Fruit fly (Drosophila melanogaster) whole organism, pupa: ENCODE data around the gene CG32192.

Source experiments
- CG10348 ChIP-seq: fragments of 200-800 bp; sonication (Bioruptor generic); IDR thresholded peaks from 2 replicates; pipeline ENCODE4 v1.3.6; 2022; ENCODE audit warnings: missing biosample characterization, missing genetic modification characterization
- CG12605 ChIP-seq: fragments of 200-800 bp; sonication (Bioruptor generic); IDR thresholded peaks from 2 replicates; pipeline ENCODE4 v1.3.6; 2022; ENCODE audit warnings: missing biosample characterization, missing genetic modification characterization
- CG13204 ChIP-seq: fragments of 200-800 bp; sonication (Bioruptor generic); optimal IDR thresholded peaks from 2 replicates; lab custom pipeline; 2018; ENCODE audit warnings: missing biosample characterization, mild to moderate bottlenecking, missing genetic modification characterization, moderate library complexity
- CG14655 ChIP-seq: fragments of 200-800 bp; sonication (Bioruptor generic); optimal IDR thresholded peaks from 3 replicates; lab custom pipeline; 2017; ENCODE audit warnings: mild to moderate bottlenecking, missing biosample characterization, missing genetic modification reagents, missing genetic modification characterization
- CG15710 ChIP-seq: fragments of 200-800 bp; sonication (Bioruptor generic); optimal IDR thresholded peaks from 2 replicates; lab custom pipeline; 2018; ENCODE audit warnings: missing biosample characterization, mild to moderate bottlenecking, missing genetic modification characterization, moderate library complexity
- CG17806 ChIP-seq: fragments of 200-800 bp; sonication (Bioruptor generic); optimal IDR thresholded peaks from 2 replicates; lab custom pipeline; 2018; ENCODE audit warnings: missing biosample characterization, mild to moderate bottlenecking, missing genetic modification characterization, moderate library complexity
- CG32121 ChIP-seq: fragments of 200-800 bp; sonication (Bioruptor generic); IDR thresholded peaks from 2 replicates; pipeline ENCODE4 v1.3.6; 2022; ENCODE audit warnings: missing biosample characterization, missing genetic modification characterization
- CG34367 ChIP-seq: fragments of 200-800 bp; sonication (Bioruptor generic); optimal IDR thresholded peaks from 2 replicates; lab custom pipeline; 2018; ENCODE audit warnings: missing biosample characterization, mild to moderate bottlenecking, missing genetic modification characterization
- CG4496 ChIP-seq: fragments of 200-800 bp; sonication (Bioruptor generic); IDR thresholded peaks from 3 replicates; pipeline ENCODE4 v1.3.6; 2022; ENCODE audit warnings: missing biosample characterization, missing genetic modification characterization
- CG8159 ChIP-seq: fragments of 200-800 bp; sonication (Bioruptor generic); optimal IDR thresholded peaks from 3 replicates; lab custom pipeline; 2018; ENCODE audit warnings: missing biosample characterization, mild to moderate bottlenecking, missing genetic modification characterization, moderate library complexity
- CG8301 ChIP-seq: fragments of 200-800 bp; sonication (Bioruptor generic); optimal IDR thresholded peaks from 2 replicates; lab custom pipeline; 2018; ENCODE audit warnings: missing biosample characterization, mild to moderate bottlenecking, missing genetic modification characterization
- CG9948 ChIP-seq: fragments of 200-800 bp; sonication (Bioruptor generic); optimal IDR thresholded peaks from 2 replicates; lab custom pipeline; 2018; ENCODE audit warnings: missing biosample characterization, mild to moderate bottlenecking, missing genetic modification characterization, moderate library complexity
- D1 ChIP-seq: fragments of 200-800 bp; sonication (Bioruptor generic); optimal IDR thresholded peaks from 2 replicates; lab custom pipeline; 2018; ENCODE audit warnings: missing biosample characterization, mild to moderate bottlenecking, missing genetic modification characterization, moderate library complexity
- EcR ChIP-seq: fragments of 200-800 bp; sonication (Bioruptor generic); optimal IDR thresholded peaks from 3 replicates; lab custom pipeline; 2019; ENCODE audit warnings: missing biosample characterization, missing genetic modification characterization, mild to moderate bottlenecking, moderate library complexity, missing genetic modification reagents
- Ets98B ChIP-seq: fragments of 200-800 bp; sonication (Bioruptor generic); IDR thresholded peaks from 2 replicates; pipeline ENCODE4 v1.3.6; 2022; ENCODE audit warnings: missing biosample characterization, missing genetic modification characterization
- Pif1A ChIP-seq: fragments of 200-800 bp; sonication (Bioruptor generic); optimal IDR thresholded peaks from 3 replicates; lab custom pipeline; 2016; ENCODE audit warnings: missing biosample characterization, missing genetic modification characterization
- Pif1B ChIP-seq: fragments of 200-800 bp; sonication (Bioruptor generic); optimal IDR thresholded peaks from 3 replicates; lab custom pipeline; 2016; ENCODE audit warnings: missing biosample characterization, missing genetic modification characterization
- Snoo ChIP-seq: fragments of 200-800 bp; sonication (Bioruptor generic); optimal IDR thresholded peaks from 3 replicates; lab custom pipeline; 2017; ENCODE audit warnings: missing biosample characterization, mild to moderate bottlenecking, missing genetic modification characterization, inconsistent platforms
- fd96Ca ChIP-seq: fragments of 200-800 bp; sonication (Bioruptor generic); IDR thresholded peaks from 3 replicates; pipeline ENCODE4 v1.3.6; 2022; ENCODE audit warnings: missing biosample characterization, missing genetic modification characterization
- gl ChIP-seq: fragments of 200-800 bp; sonication (Bioruptor generic); optimal IDR thresholded peaks from 2 replicates; lab custom pipeline; 2018; ENCODE audit warnings: missing biosample characterization, mild to moderate bottlenecking, missing genetic modification characterization
- rn ChIP-seq: fragments of 200-800 bp; sonication (Bioruptor generic); IDR thresholded peaks from 2 replicates; pipeline ENCODE4 v1.3.6; 2022; ENCODE audit warnings: missing biosample characterization, missing genetic modification characterization

The CG32192 gene

dm6 chr3L:18010418-18010883, 29.7 kb upstream of the CG32192 start:
- no peak for TF ChIP-seq CG10348 (GFP tag; lab: Robert Waterston, UW)
- peak; percentile 57 for TF ChIP-seq EcR

dm6 chr3L:18011715-18012512, 28.2 kb upstream of the CG32192 start:
- TF ChIP-seq Ets98B (peak; percentile 91), CG14655 (GFP tag; lab: Kevin White, UChicago) (peak; percentile 92), CG15710 (tag; lab: Kevin White, UChicago) (peak; percentile 88), CG9948 (peak; percentile 90), Pif1B (GFP tag; lab: Kevin White, UChicago) (peak; percentile 96), CG10348 (GFP tag; lab: Robert Waterston, UW) (no peak), CG17806 (tag; lab: Kevin White, UChicago) (peak; percentile 88), CG34367 (tag; lab: Kevin White, UChicago) (peak; percentile 82), Pif1A (GFP tag; lab: Kevin White, UChicago) (peak; percentile 96), EcR (peak; percentile 98), CG13204 (peak; percentile 46), CG4496 (GFP tag; lab: Robert Waterston, UW) (peak; percentile 95), fd96Ca (GFP tag; lab: Robert Waterston, UW) (peak; percentile 91), Snoo (tag; lab: Kevin White, UChicago) (peak; percentile 99), gl (tag; lab: Kevin White, UChicago) (peak; percentile 78), CG8159 (tag; lab: Kevin White, UChicago) (peak; percentile 86), D1 (tag; lab: Kevin White, UChicago) (peak; percentile 60), CG8301 (tag; lab: Kevin White, UChicago) (peak; percentile 87), CG32121 (GFP tag; lab: Robert Waterston, UW) (peak; percentile 71; the same call in 1 of the 2 replicates), CG12605 (GFP tag; lab: Robert Waterston, UW) (peak; percentile 78), rn (GFP tag; lab: Robert Waterston, UW) (peak; percentile 63)
- TF ChIP-seq, all 21 proteins: peak for 20

- no peak for TF ChIP-seq Snoo (tag; lab: Kevin White, UChicago)
- peak; percentile 27; the same call in 1 of the 3 replicates for TF ChIP-seq CG4496 (GFP tag; lab: Robert Waterston, UW)
- TF ChIP-seq, all 21 proteins: peak for 1
Measured at dm6 chr3L:18012775-18013174, 27.3 kb upstream of the CG32192 start.

dm6 chr3L:18013186-18013921, 26.8 kb upstream of the CG32192 start:
- TF ChIP-seq CG34367 (tag; lab: Kevin White, UChicago) (peak; percentile 44), Pif1B (GFP tag; lab: Kevin White, UChicago) (peak; percentile 25), Pif1A (GFP tag; lab: Kevin White, UChicago) (no peak), CG14655 (GFP tag; lab: Kevin White, UChicago) (no peak), D1 (tag; lab: Kevin White, UChicago) (no peak), CG8159 (tag; lab: Kevin White, UChicago) (no peak), CG8301 (tag; lab: Kevin White, UChicago) (no peak), CG9948 (no peak), Ets98B (peak; percentile 28; the same call in 1 of the 2 replicates), CG13204 (peak; percentile 44), fd96Ca (GFP tag; lab: Robert Waterston, UW) (peak; percentile 49; the same call in 1 of the 3 replicates), CG4496 (GFP tag; lab: Robert Waterston, UW) (no peak), Snoo (tag; lab: Kevin White, UChicago) (peak; percentile 53), CG12605 (GFP tag; lab: Robert Waterston, UW) (peak; percentile 58; the same call in 1 of the 2 replicates), gl (tag; lab: Kevin White, UChicago) (peak; percentile 25), CG10348 (GFP tag; lab: Robert Waterston, UW) (no peak), EcR (peak; percentile 100), CG32121 (GFP tag; lab: Robert Waterston, UW) (no peak), rn (GFP tag; lab: Robert Waterston, UW) (no peak), CG15710 (tag; lab: Kevin White, UChicago) (no peak)
- TF ChIP-seq, all 21 proteins: peak for 9

- TF ChIP-seq CG13204 = no peak
- TF ChIP-seq CG32121 (GFP tag; lab: Robert Waterston, UW) = no peak
- peak; percentile 47 for TF ChIP-seq EcR
- no peak for TF ChIP-seq Ets98B
- no peak for TF ChIP-seq CG15710 (tag; lab: Kevin White, UChicago)
- no peak for TF ChIP-seq CG10348 (GFP tag; lab: Robert Waterston, UW)
- no peak for TF ChIP-seq CG8301 (tag; lab: Kevin White, UChicago)
- TF ChIP-seq Pif1B (GFP tag; lab: Kevin White, UChicago) = no peak
- TF ChIP-seq CG9948 = no peak
- no peak for TF ChIP-seq CG34367 (tag; lab: Kevin White, UChicago)
- no peak for TF ChIP-seq CG17806 (tag; lab: Kevin White, UChicago)
- no peak for TF ChIP-seq CG14655 (GFP tag; lab: Kevin White, UChicago)
- peak; percentile 22 for TF ChIP-seq Snoo (tag; lab: Kevin White, UChicago)
- no peak for TF ChIP-seq CG12605 (GFP tag; lab: Robert Waterston, UW)
- no peak for TF ChIP-seq CG8159 (tag; lab: Kevin White, UChicago)
Measured at dm6 chr3L:18014290-18014689, 25.8 kb upstream of the CG32192 start.
